Worm (Caenorhabditis elegans): Measurements from ENCODE around the gene pitr-6.

DNA sequence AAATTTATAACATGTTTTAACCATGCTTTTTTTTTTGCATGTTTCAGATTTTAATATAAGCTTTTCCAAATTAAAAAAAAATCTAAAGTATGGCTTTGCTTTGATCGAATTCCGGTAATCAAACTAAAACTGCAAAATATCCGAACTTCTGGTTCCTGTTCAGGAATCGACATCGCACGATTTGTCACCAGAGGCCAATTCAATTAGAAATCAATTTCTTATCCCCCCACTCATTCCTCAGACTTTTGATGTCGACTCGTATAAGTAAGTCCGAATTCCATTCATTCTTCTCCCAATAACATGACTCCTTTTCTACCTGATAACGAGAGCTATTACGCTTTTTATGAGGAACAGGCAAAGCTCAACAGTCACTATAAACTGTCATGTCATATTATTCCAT is 3.1 kb downstream of the pitr-6 start, which contains the start of gene srh-27:
- TF ChIP-seq ceh-31 (tag; optimal IDR thresholded peaks at IDR 0.05) = no peak
- no peak for TF ChIP-seq elt-2 (tag; optimal IDR thresholded peaks at IDR 0.05)
- no peak for TF ChIP-seq tbx-2 (tag; optimal IDR thresholded peaks at IDR 0.05)
- no peak for TF ChIP-seq F13H6.1 (tag; optimal IDR thresholded peaks at IDR 0.05)
- no peak for TF ChIP-seq pha-4 (tag; optimal IDR thresholded peaks at IDR 0.05)
- TF ChIP-seq sox-2 (GFP tag; IDR thresholded peaks at IDR 0.05) = no peak
- no peak for TF ChIP-seq ceh-34 (tag; optimal IDR thresholded peaks at IDR 0.05)
- TF ChIP-seq syd-9 (tag; optimal IDR thresholded peaks at IDR 0.05) = no peak
- no peak for TF ChIP-seq ceh-22 (tag; optimal IDR thresholded peaks at IDR 0.05)
- no peak for TF ChIP-seq ceh-18 (tag; optimal IDR thresholded peaks at IDR 0.05)
- no peak for TF ChIP-seq pros-1 (tag; optimal IDR thresholded peaks at IDR 0.05)
